Worm (Caenorhabditis elegans): ENCODE data around the gene mob-3.

DNA sequence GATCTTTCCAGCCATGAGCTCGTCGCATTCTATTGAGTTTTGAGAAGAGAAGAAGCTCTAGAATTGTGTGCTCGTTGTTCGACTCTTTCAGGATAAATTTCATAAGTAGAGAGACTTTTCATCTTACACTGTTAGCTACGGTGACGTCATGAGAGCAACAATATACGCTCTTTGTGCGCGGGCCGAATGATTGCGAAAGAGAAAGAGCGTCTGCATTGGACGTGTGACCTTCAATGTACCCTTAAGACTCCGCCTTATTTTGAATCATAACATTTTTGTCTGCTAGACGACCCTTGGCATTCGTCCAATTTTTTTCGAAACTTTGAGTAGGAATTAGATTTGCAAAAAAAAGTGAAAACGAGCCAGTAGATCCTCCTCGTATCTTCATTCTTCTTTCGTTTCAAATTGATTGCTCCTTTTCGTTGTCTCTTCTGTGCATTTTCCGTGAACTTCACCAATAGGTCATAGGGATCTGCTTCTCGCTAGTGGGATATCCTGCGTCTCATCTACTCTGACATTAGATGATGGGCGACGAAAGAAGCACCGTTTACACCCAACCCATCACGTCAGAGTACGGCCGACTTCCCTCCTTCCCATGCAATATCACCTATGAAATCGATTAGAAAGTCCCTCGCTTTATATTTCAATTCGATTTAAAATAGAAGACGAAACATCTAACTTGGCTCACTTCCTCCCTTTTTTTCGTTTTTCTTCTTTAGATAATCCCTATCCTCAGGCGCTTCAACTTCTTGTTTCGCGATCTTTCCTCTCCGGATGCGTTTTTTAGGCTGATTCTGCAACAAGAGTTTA is 3.0 kb upstream of the mob-3 start:
- TF ChIP-seq lin-13 (GFP tag; optimal IDR thresholded peaks at IDR 0.05) (peak; percentile 50), dpl-1 (GFP tag; optimal IDR thresholded peaks at IDR 0.05) (peak in 2 of 3 experiments; percentile 8 to 16), ceh-63 (GFP tag; optimal IDR thresholded peaks at IDR 0.05) (no peak)
